Worm (Caenorhabditis elegans): Measurements from ENCODE around the gene glo-3.

glo-3 gene

ce11 chrX:10528993-10529392 is 4.5 kb upstream of the glo-3 start, which contains the start of the genes F14F3.5 and slcf-1 (continued):
- TF ChIP-seq hlh-30 (tag; optimal IDR thresholded peaks at IDR 0.05; ENCODE audit: insufficient read depth) (no peak), Y5F2A.4 (GFP tag; optimal IDR thresholded peaks at IDR 0.05) (no peak), dve-1 (tag; optimal IDR thresholded peaks at IDR 0.05; ENCODE audit: insufficient read depth) (peak; percentile 51), nhr-28 (tag; optimal IDR thresholded peaks at IDR 0.05) (peak; percentile 34), fos-1 (tag; optimal IDR thresholded peaks at IDR 0.05) (no peak), unc-62 (GFP tag; optimal IDR thresholded peaks at IDR 0.05 in 1 of 2) (peak in 1 of 2 experiments; percentile 61), unc-62 (tag; optimal IDR thresholded peaks at IDR 0.05) (no peak), ztf-11 (tag; optimal IDR thresholded peaks at IDR 0.05) (no peak), lin-1 (GFP tag; IDR thresholded peaks at IDR 0.05) (no peak), nhr-42 (GFP tag; IDR thresholded peaks at IDR 0.05) (no peak), ces-1 (GFP tag; optimal IDR thresholded peaks at IDR 0.05) (no peak), daf-16 (GFP tag; optimal IDR thresholded peaks at IDR 0.05) (no peak), daf-16 (tag; optimal IDR thresholded peaks at IDR 0.05) (peak; percentile 49), mep-1 (tag; optimal IDR thresholded peaks at IDR 0.05) (no peak), Y75B8A.6 (GFP tag; IDR thresholded peaks at IDR 0.05) (no peak), hlh-11 (tag; optimal IDR thresholded peaks at IDR 0.05) (peak; percentile 40), pqm-1 (tag; optimal IDR thresholded peaks at IDR 0.05) (peak; percentile 57), egl-43 (GFP tag; IDR thresholded peaks at IDR 0.05) (no peak), ZK337.2 (GFP tag; IDR thresholded peaks at IDR 0.05) (no peak), daf-12 (tag; optimal IDR thresholded peaks at IDR 0.05) (no peak)

DNA sequence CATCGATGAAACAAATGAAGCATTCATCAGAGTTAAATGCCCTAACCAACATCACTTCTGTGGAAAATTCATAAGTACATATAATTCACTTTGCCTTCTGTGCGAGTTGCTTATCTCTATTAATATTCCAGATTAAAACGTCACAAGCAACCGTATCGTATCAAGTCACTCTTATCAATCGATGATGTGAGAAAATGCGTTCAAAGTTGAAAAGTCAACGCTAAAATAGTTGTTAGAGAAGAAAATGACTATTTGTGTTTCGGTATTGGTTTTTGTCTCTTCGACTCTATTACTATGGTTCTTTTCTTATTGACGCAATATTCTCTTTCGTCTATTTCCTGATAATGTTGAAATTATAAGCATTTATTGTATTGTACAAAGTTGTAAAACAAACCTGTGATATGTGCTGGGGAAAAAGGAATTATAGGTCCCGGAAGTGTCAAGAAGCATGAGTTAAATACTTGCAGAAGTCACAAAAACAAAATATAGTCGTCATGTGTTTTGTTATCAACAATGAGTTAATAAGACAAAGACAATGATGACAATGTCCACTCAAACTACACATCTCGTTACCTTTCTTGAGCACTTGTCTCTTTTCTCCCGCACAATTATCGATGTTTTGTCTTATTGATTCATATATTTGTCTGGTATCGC is 1.2 kb upstream of the glo-3 start:
- TF ChIP-seq hmg-1.1 (GFP tag; IDR thresholded peaks at IDR 0.05): no peak
- peak; percentile 56 for TF ChIP-seq nhr-48 (tag; optimal IDR thresholded peaks at IDR 0.05)
- TF ChIP-seq ztf-11 (tag; optimal IDR thresholded peaks at IDR 0.05): no peak
- TF ChIP-seq daf-16 (GFP tag; optimal IDR thresholded peaks at IDR 0.05): no peak
- TF ChIP-seq daf-16 (tag; optimal IDR thresholded peaks at IDR 0.05): peak; percentile 63
- TF ChIP-seq Y75B8A.6 (GFP tag; IDR thresholded peaks at IDR 0.05): no peak
- TF ChIP-seq ces-1 (GFP tag; optimal IDR thresholded peaks at IDR 0.05): no peak
- TF ChIP-seq php-3 (GFP tag; IDR thresholded peaks at IDR 0.05): 0 out of 2 replicates have a peak, but pooled peaks have one; percentile 34
- no peak for TF ChIP-seq vab-7 (GFP tag; IDR thresholded peaks at IDR 0.05)
- TF ChIP-seq daf-19 (GFP tag; conservative IDR thresholded peaks at IDR 0.05): no peak
- TF ChIP-seq daf-8 (GFP tag; IDR thresholded peaks at IDR 0.05): no peak
- TF ChIP-seq tra-1 (GFP tag; IDR thresholded peaks at IDR 0.05): no peak
- TF ChIP-seq ZK546.5 (tag; optimal IDR thresholded peaks at IDR 0.05): no peak
- no peak for TF ChIP-seq Y105C5A.15 (GFP tag; IDR thresholded peaks at IDR 0.05)
- TF ChIP-seq mep-1 (tag; optimal IDR thresholded peaks at IDR 0.05): peak; percentile 24
- TF ChIP-seq ceh-44 (GFP tag; IDR thresholded peaks at IDR 0.05): no peak
- TF ChIP-seq dpl-1 (GFP tag; optimal IDR thresholded peaks at IDR 0.05): no peak
- TF ChIP-seq lsy-2 (tag; optimal IDR thresholded peaks at IDR 0.05): no peak
- peak; percentile 57 for TF ChIP-seq dve-1 (tag; optimal IDR thresholded peaks at IDR 0.05; ENCODE audit: insufficient read depth)
- no peak for TF ChIP-seq nhr-111 (GFP tag; optimal IDR thresholded peaks at IDR 0.05)
- peak; percentile 23 for TF ChIP-seq hlh-30 (tag; optimal IDR thresholded peaks at IDR 0.05; ENCODE audit: insufficient read depth)
- no peak for TF ChIP-seq unc-130 (GFP tag; optimal IDR thresholded peaks at IDR 0.05)
- TF ChIP-seq nhr-41 (GFP tag; IDR thresholded peaks at IDR 0.05): no peak
- TF ChIP-seq aha-1 (tag): peak; percentile 3
- TF ChIP-seq hlh-11 (tag; optimal IDR thresholded peaks at IDR 0.05): peak; percentile 50
- TF ChIP-seq zfp-2 (tag; optimal IDR thresholded peaks at IDR 0.05): no peak
- peak; percentile 32 for TF ChIP-seq T20F7.1 (GFP tag; optimal IDR thresholded peaks at IDR 0.05)
- TF ChIP-seq unc-62 (GFP tag; optimal IDR thresholded peaks at IDR 0.05 in 1 of 2): peak in 1 of 2 experiments; percentile 91
- TF ChIP-seq unc-62 (tag; optimal IDR thresholded peaks at IDR 0.05): no peak
- no peak for TF ChIP-seq arid-1 (GFP tag; conservative IDR thresholded peaks at IDR 0.05)
- no peak for TF ChIP-seq lir-3 (tag; optimal IDR thresholded peaks at IDR 0.05)
- no peak for TF ChIP-seq zip-2 (tag; optimal IDR thresholded peaks at IDR 0.05)
- peak; percentile 10 for TF ChIP-seq pqm-1 (tag; optimal IDR thresholded peaks at IDR 0.05)
- TF ChIP-seq nhr-76 (tag; optimal IDR thresholded peaks at IDR 0.05): no peak
- TF ChIP-seq jun-1 (tag; optimal IDR thresholded peaks at IDR 0.05): no peak
- no peak for TF ChIP-seq lin-39 (tag; optimal IDR thresholded peaks at IDR 0.05)
- peak; percentile 40 for TF ChIP-seq nhr-28 (tag; optimal IDR thresholded peaks at IDR 0.05)
- peak; percentile 60; the same call in 1 of the 2 replicates for TF ChIP-seq lin-1 (GFP tag; IDR thresholded peaks at IDR 0.05)
- TF ChIP-seq unc-39 (tag; optimal IDR thresholded peaks at IDR 0.05): no peak
- peak in 1 of 2 experiments; percentile 3 for TF ChIP-seq mdl-1 (tag; optimal IDR thresholded peaks at IDR 0.05)
- TF ChIP-seq dmd-6 (GFP tag; IDR thresholded peaks at IDR 0.05): peak; percentile 52; the same call in 1 of the 2 replicates

Measured in whole organism, L4 larva.